Worm (Caenorhabditis elegans) whole organism, L4 larva: ENCODE data around the gene F28A12.10.

ENCODE experiments used
- D1046.2 ChIP-seq: fragments of 200-800 bp; sonication (Bioruptor generic); IDR thresholded peaks from 2 replicates; pipeline ENCODE4 v1.3.6; 2022; ENCODE audit warnings: missing genetic modification characterization, missing compliant biosample characterization
- F10B5.3 ChIP-seq: sonication (generic microtip); optimal IDR thresholded peaks from 2 replicates; lab custom pipeline; 2016; ENCODE audit warnings: mild to moderate bottlenecking, missing genetic modification characterization, missing compliant biosample characterization
- F37D6.2 ChIP-seq: sonication (generic microtip); optimal IDR thresholded peaks from 2 replicates; lab custom pipeline; 2016; ENCODE audit warnings: mild to moderate bottlenecking, missing genetic modification characterization, missing compliant biosample characterization
- F44E2.7 ChIP-seq: fragments of 200-800 bp; sonication (Bioruptor generic); IDR thresholded peaks from 2 replicates; pipeline ENCODE4 v2.1.2; 2022; ENCODE audit warnings: missing genetic modification characterization, missing compliant biosample characterization
- F49E8.2 ChIP-seq: sonication (generic microtip); optimal IDR thresholded peaks from 2 replicates; lab custom pipeline; 2016; ENCODE audit warnings: missing compliant biosample characterization, mild to moderate bottlenecking, missing genetic modification characterization, borderline replicate concordance
- T20F7.1 ChIP-seq: fragments of 200-800 bp; sonication (Bioruptor generic); optimal IDR thresholded peaks from 2 replicates; lab custom pipeline; 2018; ENCODE audit warnings: mild to moderate bottlenecking, missing genetic modification characterization, missing compliant biosample characterization
- T26A8.4 ChIP-seq: fragments of 200-800 bp; sonication (Bioruptor generic); IDR thresholded peaks from 2 replicates; pipeline ENCODE4 v1.3.6; 2022; ENCODE audit warnings: missing genetic modification characterization, missing compliant biosample characterization
- ZK337.2 ChIP-seq: fragments of 200-800 bp; sonication (Bioruptor generic); IDR thresholded peaks from 2 replicates; pipeline ENCODE4 v1.3.6; 2022; ENCODE audit warnings: missing genetic modification reagents, missing genetic modification characterization, missing compliant biosample characterization
- aha-1 ChIP-seq: fragments of 150-350 bp; peaks from one replicate; lab custom pipeline; 2014; ENCODE audit warnings: missing biosample characterization, missing genetic modification characterization
- aly-2 ChIP-seq: sonication (generic microtip); optimal IDR thresholded peaks from 2 replicates; lab custom pipeline; 2018; ENCODE audit warnings: missing biosample characterization, missing genetic modification characterization
- ama-1 ChIP-seq: fragments of 150-350 bp; optimal IDR thresholded peaks from 2 replicates; lab custom pipeline; 2014; ENCODE audit warnings: inconsistent platforms, mixed read lengths
- ceh-20 ChIP-seq: fragments of 200-800 bp; sonication (Bioruptor generic); IDR thresholded peaks from 2 replicates; pipeline ENCODE4 v1.3.6; 2022; ENCODE audit warnings: missing genetic modification reagents, missing genetic modification characterization, missing compliant biosample characterization
- ceh-28 ChIP-seq: fragments of 150-350 bp; optimal IDR thresholded peaks from 2 replicates; lab custom pipeline; 2014; ENCODE audit warnings: missing biosample characterization, missing genetic modification reagents, missing genetic modification characterization
- ceh-32 ChIP-seq: sonication (generic microtip); optimal IDR thresholded peaks from 2 replicates; lab custom pipeline; 2016; ENCODE audit warnings: mild to moderate bottlenecking, missing genetic modification characterization, missing compliant biosample characterization; ENCODE audit not compliant: poor library complexity
- ces-1 ChIP-seq: fragments of 150-350 bp; sonication (generic microtip); optimal IDR thresholded peaks from 4 replicates; lab custom pipeline; 2014; ENCODE audit warnings: missing biosample characterization, missing genetic modification reagents, missing genetic modification characterization
- ctbp-1 ChIP-seq: fragments of 200-800 bp; sonication (Bioruptor generic); IDR thresholded peaks from 2 replicates; pipeline ENCODE4 v1.3.6; 2022; ENCODE audit warnings: missing genetic modification reagents, missing genetic modification characterization, missing compliant biosample characterization
- daf-16 ChIP-seq, 3 experiments: sonication (generic microtip); optimal IDR thresholded peaks; 2 replicates each; lab custom pipeline; 2016 to 2017; ENCODE audit warnings: missing genetic modification characterization in 3 of 3, missing genetic modification reagents in 3 of 3, mild to moderate bottlenecking in 2 of 3, missing compliant biosample characterization in 2 of 3, missing biosample characterization in 1 of 3, moderate library complexity in 1 of 3
- daf-19 ChIP-seq: fragments of 200-800 bp; sonication (Bioruptor generic); conservative IDR thresholded peaks from 2 replicates; pipeline ENCODE4 v1.3.6; 2022; ENCODE audit warnings: missing genetic modification characterization, missing compliant biosample characterization
- daf-8 ChIP-seq: fragments of 200-800 bp; sonication (Bioruptor generic); IDR thresholded peaks from 2 replicates; pipeline ENCODE4 v1.3.6; 2022; ENCODE audit warnings: missing genetic modification characterization, missing compliant biosample characterization
- dmd-6 ChIP-seq: fragments of 200-800 bp; sonication (Bioruptor generic); IDR thresholded peaks from 2 replicates; pipeline ENCODE4 v1.3.6; 2022; ENCODE audit warnings: missing genetic modification reagents, missing genetic modification characterization, missing compliant biosample characterization
- dmd-9 ChIP-seq: fragments of 200-800 bp; sonication (Bioruptor generic); IDR thresholded peaks from 2 replicates; pipeline ENCODE4 v1.3.6; 2022; ENCODE audit warnings: missing genetic modification reagents, missing genetic modification characterization, missing compliant biosample characterization
- dpl-1 ChIP-seq: fragments of 150-350 bp; optimal IDR thresholded peaks from 2 replicates; lab custom pipeline; 2014; ENCODE audit warnings: missing biosample characterization, missing genetic modification reagents, missing genetic modification characterization
- duxl-1 ChIP-seq: sonication (generic microtip); optimal IDR thresholded peaks from 2 replicates; lab custom pipeline; 2016; ENCODE audit warnings: mild to moderate bottlenecking, missing genetic modification characterization, moderate library complexity, missing compliant biosample characterization; ENCODE audit not compliant: poor library complexity
- egl-27 ChIP-seq: sonication (generic microtip); optimal IDR thresholded peaks from 3 replicates; lab custom pipeline; 2017; ENCODE audit warnings: missing biosample characterization, missing genetic modification reagents, missing genetic modification characterization
- fkh-10 ChIP-seq: fragments of 150-350 bp; optimal IDR thresholded peaks from 2 replicates; lab custom pipeline; 2014; ENCODE audit warnings: missing biosample characterization, missing genetic modification reagents, missing genetic modification characterization
- gei-8 ChIP-seq: fragments of 200-800 bp; sonication (Bioruptor generic); optimal IDR thresholded peaks from 2 replicates; lab custom pipeline; 2018; ENCODE audit warnings: mild to moderate bottlenecking, missing genetic modification characterization, missing compliant biosample characterization
- hif-1 ChIP-seq, 2 experiments: sonication (generic microtip); optimal IDR thresholded peaks; 2 replicates each; lab custom pipeline; 2016 to 2017; ENCODE audit warnings: missing compliant biosample characterization in 2 of 2, missing genetic modification characterization in 2 of 2, missing genetic modification reagents in 2 of 2, missing genotype in 2 of 2, mild to moderate bottlenecking in 1 of 2
- hmg-1.1 ChIP-seq: fragments of 200-800 bp; sonication (Bioruptor generic); IDR thresholded peaks from 2 replicates; pipeline ENCODE4 v1.3.6; 2022; ENCODE audit warnings: missing genetic modification reagents, missing genetic modification characterization, missing compliant biosample characterization
- lim-7 ChIP-seq: fragments of 200-800 bp; sonication (Bioruptor generic); IDR thresholded peaks from 2 replicates; pipeline ENCODE4 v1.3.6; 2022; ENCODE audit warnings: missing genetic modification characterization, missing compliant biosample characterization
- lin-1 ChIP-seq: fragments of 200-800 bp; sonication (Bioruptor generic); IDR thresholded peaks from 2 replicates; pipeline ENCODE4 v1.3.6; 2022; ENCODE audit warnings: missing genetic modification reagents, missing genetic modification characterization, missing compliant biosample characterization
- lin-13 ChIP-seq: fragments of 150-350 bp; optimal IDR thresholded peaks from 2 replicates; lab custom pipeline; 2014; ENCODE audit warnings: missing biosample characterization, missing genetic modification reagents, missing genetic modification characterization
- lin-15B ChIP-seq: fragments of 150-350 bp; sonication (generic microtip); optimal IDR thresholded peaks from 3 replicates; lab custom pipeline; 2014; ENCODE audit warnings: missing biosample characterization, missing genetic modification characterization
- mep-1 ChIP-seq: fragments of 150-350 bp; sonication (generic microtip); optimal IDR thresholded peaks from 3 replicates; lab custom pipeline; 2014; ENCODE audit warnings: missing biosample characterization, missing genetic modification characterization
- mxl-3 ChIP-seq: fragments of 200-800 bp; sonication (Bioruptor generic); optimal IDR thresholded peaks from 2 replicates; lab custom pipeline; 2018; ENCODE audit warnings: mild to moderate bottlenecking, missing genetic modification characterization, missing compliant biosample characterization
- nhr-10 ChIP-seq: fragments of 150-350 bp; optimal IDR thresholded peaks from 2 replicates; lab custom pipeline; 2014; ENCODE audit warnings: missing biosample characterization, missing genetic modification characterization
- nhr-102 ChIP-seq: sonication (generic microtip); optimal IDR thresholded peaks from 2 replicates; lab custom pipeline; 2016; ENCODE audit warnings: mild to moderate bottlenecking, missing genetic modification characterization, moderate library complexity, missing compliant biosample characterization
- nhr-28 ChIP-seq: fragments of 150-350 bp; optimal IDR thresholded peaks from 2 replicates; lab custom pipeline; 2014; ENCODE audit warnings: missing biosample characterization, missing genetic modification characterization
- nhr-6 ChIP-seq: fragments of 150-350 bp; optimal IDR thresholded peaks from 2 replicates; lab custom pipeline; 2014; ENCODE audit warnings: missing biosample characterization, missing genetic modification characterization
- nhr-77 ChIP-seq: fragments of 150-350 bp; optimal IDR thresholded peaks from 2 replicates; lab custom pipeline; 2014; ENCODE audit warnings: missing biosample characterization, missing genetic modification characterization
- php-3 ChIP-seq: fragments of 200-800 bp; sonication (Bioruptor generic); IDR thresholded peaks from 2 replicates; pipeline ENCODE4 v1.3.6; 2022; ENCODE audit warnings: missing genetic modification reagents, missing genetic modification characterization, missing compliant biosample characterization
- pqm-1 ChIP-seq: sonication (generic microtip); optimal IDR thresholded peaks from 2 replicates; lab custom pipeline; 2017; ENCODE audit warnings: missing biosample characterization, missing genetic modification characterization
- rbr-2 ChIP-seq: sonication (generic microtip); optimal IDR thresholded peaks from 2 replicates; lab custom pipeline; 2016; ENCODE audit warnings: missing genotype, missing genetic modification characterization, missing compliant biosample characterization
- set-16 ChIP-seq: fragments of 200-800 bp; sonication (Bioruptor generic); IDR thresholded peaks from 2 replicates; pipeline ENCODE4 v1.3.6; 2022; ENCODE audit warnings: missing genetic modification reagents, missing genetic modification characterization, missing compliant biosample characterization
- snpc-1.2 ChIP-seq: fragments of 200-800 bp; sonication (Bioruptor generic); IDR thresholded peaks from 2 replicates; pipeline ENCODE4 v1.3.6; 2022; ENCODE audit warnings: missing genetic modification reagents, missing genetic modification characterization, missing compliant biosample characterization
- spr-1 ChIP-seq: sonication (generic microtip); optimal IDR thresholded peaks from 2 replicates; lab custom pipeline; 2016; ENCODE audit warnings: mild to moderate bottlenecking, missing genetic modification characterization, missing compliant biosample characterization
- tag-97 ChIP-seq: fragments of 200-800 bp; sonication (Bioruptor generic); IDR thresholded peaks from 2 replicates; pipeline ENCODE4 v1.3.6; 2022; ENCODE audit warnings: missing genetic modification characterization, missing compliant biosample characterization
- unc-62 ChIP-seq, 3 experiments: fragments of 150-350 bp in 1 of 3; sonication (generic microtip); optimal IDR thresholded peaks in 2 of 3; peaks in 1 of 3; 1 replicate in 1 of 3; 2 replicates in 2 of 3; lab custom pipeline; 2014 to 2017; ENCODE audit warnings: missing biosample characterization in 3 of 3, missing genetic modification characterization in 3 of 3, missing genetic modification reagents in 3 of 3, missing genotype in 1 of 3
- vab-7 ChIP-seq: fragments of 200-800 bp; sonication (Bioruptor generic); IDR thresholded peaks from 2 replicates; pipeline ENCODE4 v1.3.6; 2022; ENCODE audit warnings: missing genetic modification reagents, missing genetic modification characterization, missing compliant biosample characterization
- zfp-3 ChIP-seq: fragments of 200-800 bp; sonication (Bioruptor generic); conservative IDR thresholded peaks from 2 replicates; pipeline ENCODE4 v1.3.6; 2022; ENCODE audit warnings: missing genetic modification reagents, missing genetic modification characterization, missing compliant biosample characterization
- ztf-7 ChIP-seq: fragments of 150-350 bp; optimal IDR thresholded peaks from 2 replicates; lab custom pipeline; 2014; ENCODE audit warnings: missing biosample characterization, missing genetic modification characterization

The F28A12.10 gene

ce11 chrV:8606099-8606696 is 31.4 kb downstream of the F28A12.10 start, which contains the start of gene vps-60 (continued):
- TF ChIP-seq aha-1 (tag; lab: Kevin White, UChicago) (peak; percentile 99), nhr-6 (peak; percentile 97), pqm-1 (tag; lab: Kevin White, UChicago) (peak; percentile 23), dmd-6 (GFP tag; lab: Robert Waterston, UW) (peak; percentile 98), vab-7 (GFP tag; lab: Robert Waterston, UW) (peak; percentile 56), nhr-10 (tag; lab: Kevin White, UChicago) (peak; percentile 86), mxl-3 (GFP tag; lab: Kevin White, UChicago) (peak; percentile 58), lin-15B (no peak), hmg-1.1 (GFP tag; lab: Robert Waterston, UW) (peak; percentile 92), daf-16 (GFP tag; optimal IDR thresholded peaks at IDR 0.05; lab: Kevin White, UChicago) (peak; percentile 26 to 53), daf-16 (tag; optimal IDR thresholded peaks at IDR 0.05; lab: Kevin White, UChicago) (peak; percentile 91), nhr-28 (tag; lab: Kevin White, UChicago) (peak; percentile 82), php-3 (GFP tag; lab: Robert Waterston, UW) (0 out of 2 replicates have a peak, but pooled peaks have one; percentile 58), snpc-1.2 (GFP tag; lab: Robert Waterston, UW) (no peak), F44E2.7 (GFP tag; lab: Robert Waterston, UW) (no peak), lin-13 (peak; percentile 81), T26A8.4 (GFP tag; lab: Robert Waterston, UW) (peak; percentile 85), ctbp-1 (GFP tag; lab: Robert Waterston, UW) (peak; percentile 86), set-16 (peak; percentile 84), ceh-32 (tag; lab: Kevin White, UChicago) (no peak), unc-62 (GFP tag; optimal IDR thresholded peaks at IDR 0.05 in 1 of 2; lab: Kevin White, UChicago) (peak in 1 of 2 experiments; percentile 96), unc-62 (tag; optimal IDR thresholded peaks at IDR 0.05; lab: Kevin White, UChicago) (no peak), ama-1 (lab: Kevin White, UChicago) (peak; percentile 50), duxl-1 (tag; lab: Kevin White, UChicago) (no peak), F49E8.2 (tag; lab: Kevin White, UChicago) (no peak), ZK337.2 (GFP tag; lab: Robert Waterston, UW) (no peak), lin-1 (peak; percentile 64), F37D6.2 (tag; lab: Kevin White, UChicago) (peak; percentile 69), hif-1 (tag; optimal IDR thresholded peaks at IDR 0.05; lab: Kevin White, UChicago) (peak; percentile 37 to 88), nhr-77 (tag; lab: Kevin White, UChicago) (peak; percentile 95), gei-8 (GFP tag; lab: Kevin White, UChicago) (no peak), daf-8 (GFP tag; lab: Robert Waterston, UW) (no peak), D1046.2 (no peak), ceh-28 (peak; percentile 33), dpl-1 (GFP tag; lab: Kevin White, UChicago) (peak; percentile 82), daf-19 (no peak), egl-27 (tag; lab: Kevin White, UChicago) (no peak), F10B5.3 (tag; lab: Kevin White, UChicago) (no peak), lim-7 (0 out of 2 replicates have a peak, but pooled peaks have one; percentile 26), T20F7.1 (GFP tag; lab: Kevin White, UChicago) (peak; percentile 84), ztf-7 (tag; lab: Kevin White, UChicago) (peak; percentile 49), nhr-102 (peak; percentile 66), zfp-3 (peak; percentile 55; the same call in 1 of the 2 replicates), rbr-2 (tag; lab: Kevin White, UChicago) (peak; percentile 93), ceh-20 (GFP tag; lab: Robert Waterston, UW) (peak; percentile 89), ces-1 (peak; percentile 35), mep-1 (tag; lab: Kevin White, UChicago) (peak; percentile 95), tag-97 (GFP tag; lab: Robert Waterston, UW) (no peak), fkh-10 (GFP tag; lab: Kevin White, UChicago) (peak; percentile 74), spr-1 (tag; lab: Kevin White, UChicago) (peak; percentile 69), dmd-9 (GFP tag; lab: Robert Waterston, UW) (no peak), aly-2 (no peak)
